Fruit fly (Drosophila melanogaster): ENCODE results near the gene Lk6.
A peak's percentile ranks its signal among the peaks of the same experiment; 100 is the strongest.

The Lk6 gene

DNA sequence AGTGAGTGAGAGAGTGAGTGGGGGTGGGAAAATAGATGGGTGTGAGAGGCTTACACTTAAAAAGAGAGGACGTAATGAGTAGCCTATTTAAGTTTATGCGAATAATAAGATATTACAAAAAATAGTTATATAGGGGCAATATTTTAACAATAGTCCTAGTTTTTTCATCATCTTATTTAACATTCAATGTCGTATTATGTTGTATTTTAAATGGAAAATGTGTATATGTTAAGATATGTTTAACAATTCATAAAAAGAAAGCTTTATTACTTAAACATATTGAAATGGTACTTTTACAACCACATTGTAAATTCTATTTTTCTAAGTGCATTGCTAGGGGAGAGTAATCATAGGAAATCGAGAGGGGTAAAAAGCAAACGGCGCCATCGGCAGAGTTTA, 9.7 kb upstream of the Lk6 start (continued):
- TF ChIP-seq vfl (GFP tag; optimal IDR thresholded peaks at IDR 0.05) (no peak), Neu2 (GFP tag; optimal IDR thresholded peaks at IDR 0.05; ENCODE audit: borderline replicate concordance) (no peak), CG12071 (GFP tag; optimal IDR thresholded peaks at IDR 0.05) (no peak), Antp (GFP tag; optimal IDR thresholded peaks at IDR 0.05) (no peak), CG14710 (tag; optimal IDR thresholded peaks at IDR 0.05) (peak; percentile 83), Ravus (GFP tag; IDR thresholded peaks at IDR 0.05) (no peak), pros (GFP tag; optimal IDR thresholded peaks at IDR 0.05) (no peak), CG32767 (GFP tag; IDR thresholded peaks at IDR 0.05) (peak; percentile 48; the same call in 1 of the 2 replicates), CG3847 (GFP tag; IDR thresholded peaks at IDR 0.05) (peak; percentile 43; the same call in 1 of the 2 replicates), sd (tag; optimal IDR thresholded peaks at IDR 0.05) (peak; percentile 4), CG13287 (GFP tag; IDR thresholded peaks at IDR 0.05; ENCODE audit: partially characterized antibody) (no peak), CG1603 (tag; optimal IDR thresholded peaks at IDR 0.05) (no peak), CG10979 (tag; optimal IDR thresholded peaks at IDR 0.05) (peak; percentile 86), CG14050 (GFP tag; IDR thresholded peaks at IDR 0.05) (no peak), CG17328 (GFP tag; IDR thresholded peaks at IDR 0.05) (no peak; the same call in 1 of the 2 replicates), ac (GFP tag; optimal IDR thresholded peaks at IDR 0.05) (no peak), odd (GFP tag; optimal IDR thresholded peaks at IDR 0.05) (peak; percentile 68), CG18599 (GFP tag; optimal IDR thresholded peaks at IDR 0.05) (peak; percentile 87), CG4617 (GFP tag; optimal IDR thresholded peaks at IDR 0.05; ENCODE audit: borderline replicate concordance) (peak; percentile 21), danr (GFP tag; IDR thresholded peaks at IDR 0.05) (no peak), ham (GFP tag; IDR thresholded peaks at IDR 0.05) (no peak), CG16779 (GFP tag; IDR thresholded peaks at IDR 0.05) (no peak), gro (GFP tag; optimal IDR thresholded peaks at IDR 0.05) (no peak), Ets65A (GFP tag) (no peak), CrebB (tag; optimal IDR thresholded peaks at IDR 0.05) (peak; percentile 22), Rfx (GFP tag; IDR thresholded peaks at IDR 0.05) (peak; percentile 33; the same call in 1 of the 2 replicates), HLHmδ (GFP tag; optimal IDR thresholded peaks at IDR 0.05) (no peak), lbe (GFP tag; optimal IDR thresholded peaks at IDR 0.05) (no peak), slp2 (GFP tag; optimal IDR thresholded peaks at IDR 0.05) (no peak), pum (GFP tag; optimal IDR thresholded peaks at IDR 0.05) (peak; percentile 27), so (GFP tag; IDR thresholded peaks at IDR 0.05) (no peak), gcm (GFP tag; optimal IDR thresholded peaks at IDR 0.05) (peak; percentile 65), CG30431 (GFP tag; optimal IDR thresholded peaks at IDR 0.05) (no peak), bsh (GFP tag; optimal IDR thresholded peaks at IDR 0.05) (peak in 1 of 2 experiments; percentile 83), fd102C (GFP tag; optimal IDR thresholded peaks at IDR 0.05) (no peak), CG6272 (GFP tag; IDR thresholded peaks at IDR 0.05) (no peak), jumu (GFP tag; optimal IDR thresholded peaks at IDR 0.05) (no peak), Side (GFP tag; optimal IDR thresholded peaks at IDR 0.05) (no peak), ind (GFP tag; optimal IDR thresholded peaks at IDR 0.05) (peak; percentile 20), tap (tag; optimal IDR thresholded peaks at IDR 0.05) (peak; percentile 59), CG5953 (GFP tag; IDR thresholded peaks at IDR 0.05) (no peak; the same call in 1 of the 2 replicates), CG1647 (GFP tag; optimal IDR thresholded peaks at IDR 0.05) (no peak), CG14014 (GFP tag; IDR thresholded peaks at IDR 0.05) (peak; percentile 45; the same call in 1 of the 2 replicates), CG13424 (tag; optimal IDR thresholded peaks at IDR 0.05) (peak; percentile 90), CG8944 (GFP tag; optimal IDR thresholded peaks at IDR 0.05) (peak; percentile 1), bcd (GFP tag; optimal IDR thresholded peaks at IDR 0.05) (peak; percentile 63), MBD-R2 (GFP tag; IDR thresholded peaks at IDR 0.05) (no peak), chif (GFP tag; optimal IDR thresholded peaks at IDR 0.05) (peak in 1 of 2 experiments; percentile 55), grn (GFP tag; optimal IDR thresholded peaks at IDR 0.05) (no peak), Ssrp (tag; optimal IDR thresholded peaks at IDR 0.05) (peak; percentile 85), CG17359 (tag; optimal IDR thresholded peaks at IDR 0.05) (peak; percentile 79)
